Worm (Caenorhabditis elegans): ENCODE measurements around the gene sri-69.

DNA sequence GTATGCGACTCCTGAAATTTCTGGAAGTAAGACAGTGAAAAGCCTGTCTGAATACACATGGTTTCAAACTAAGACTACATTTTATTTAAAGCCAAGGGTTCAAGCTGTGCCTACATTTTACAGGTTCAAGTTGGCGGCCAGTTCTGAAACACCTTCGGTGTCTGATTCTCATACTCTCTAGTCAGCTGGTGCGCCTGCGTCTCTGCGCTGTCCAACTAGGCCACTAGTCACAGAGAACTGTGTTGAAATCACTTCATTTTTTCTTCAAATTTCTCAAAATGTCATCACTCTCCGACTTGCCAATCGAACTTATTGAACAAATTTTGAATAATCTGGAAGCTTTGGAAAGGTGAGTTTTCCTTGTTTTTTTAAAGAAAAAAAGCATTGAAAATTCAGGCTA is 41.6 kb downstream of the sri-69 start, which contains the start of gene fbxa-90:
- TF ChIP-seq mep-1 (tag; optimal IDR thresholded peaks at IDR 0.05) (no peak), sptf-1 (tag; optimal IDR thresholded peaks at IDR 0.05) (no peak), snpc-4 (tag; optimal IDR thresholded peaks at IDR 0.05) (no peak), ztf-11 (tag; optimal IDR thresholded peaks at IDR 0.05) (no peak), lin-32 (GFP tag; optimal IDR thresholded peaks at IDR 0.05) (no peak), mab-5 (tag; optimal IDR thresholded peaks at IDR 0.05) (no peak), lin-13 (tag; optimal IDR thresholded peaks at IDR 0.05) (no peak)

All from whole organism, mixed stage, embryonic.